Worm (Caenorhabditis elegans) whole organism, mixed stage, embryonic: ENCODE measurements around the gene rga-3.

ENCODE experiments used
- M03D4.4 ChIP-seq: sonication (generic microtip); optimal IDR thresholded peaks from 2 replicates; lab custom pipeline; 2017; ENCODE audit warnings: mild to moderate bottlenecking, missing genetic modification characterization, missing compliant biosample characterization
- bed-3 ChIP-seq: fragments of 200-800 bp; sonication (Bioruptor generic); optimal IDR thresholded peaks from 3 replicates; lab custom pipeline; 2018; ENCODE audit warnings: mild to moderate bottlenecking, missing genetic modification characterization, moderate library complexity, missing compliant biosample characterization
- blmp-1 ChIP-seq: fragments of 150-350 bp; optimal IDR thresholded peaks from 2 replicates; lab custom pipeline; 2014; ENCODE audit warnings: missing biosample characterization, missing genetic modification characterization
- ceh-39 ChIP-seq: fragments of 150-350 bp; optimal IDR thresholded peaks from 2 replicates; lab custom pipeline; 2014; ENCODE audit warnings: missing biosample characterization, missing genetic modification characterization
- cnd-1 ChIP-seq: fragments of 200-800 bp; sonication (Bioruptor generic); optimal IDR thresholded peaks from 2 replicates; lab custom pipeline; 2018; ENCODE audit warnings: mild to moderate bottlenecking, missing genetic modification characterization, missing compliant biosample characterization
- drap-1 ChIP-seq: fragments of 200-800 bp; sonication (Bioruptor generic); optimal IDR thresholded peaks from 3 replicates; lab custom pipeline; 2018; ENCODE audit warnings: mild to moderate bottlenecking, missing genetic modification characterization, missing compliant biosample characterization
- elt-1 ChIP-seq: sonication (generic microtip); optimal IDR thresholded peaks from 2 replicates; lab custom pipeline; 2017; ENCODE audit warnings: missing genetic modification characterization, mild to moderate bottlenecking, missing compliant biosample characterization, antibody characterized with exemption, moderate library complexity, borderline replicate concordance; ENCODE audit not compliant: insufficient read depth
- elt-3 ChIP-seq: fragments of 150-350 bp; optimal IDR thresholded peaks from 2 replicates; lab custom pipeline; 2014; ENCODE audit warnings: missing biosample characterization, missing genetic modification characterization
- flh-1 ChIP-seq: fragments of 200-800 bp; sonication (Bioruptor generic); optimal IDR thresholded peaks from 2 replicates; lab custom pipeline; 2018; ENCODE audit warnings: mild to moderate bottlenecking, missing genetic modification characterization, moderate library complexity, missing compliant biosample characterization
- ham-2 ChIP-seq: fragments of 200-800 bp; sonication (Bioruptor generic); optimal IDR thresholded peaks from 2 replicates; lab custom pipeline; 2018; ENCODE audit warnings: mild to moderate bottlenecking, missing genetic modification characterization, missing compliant biosample characterization
- hlh-1 ChIP-seq: fragments of 150-350 bp; optimal IDR thresholded peaks from 2 replicates; lab custom pipeline; 2014; ENCODE audit warnings: missing biosample characterization, missing genetic modification reagents, missing genetic modification characterization
- lin-13 ChIP-seq: fragments of 150-350 bp; optimal IDR thresholded peaks from 2 replicates; lab custom pipeline; 2014; ENCODE audit warnings: missing biosample characterization, missing genetic modification characterization
- lin-32 ChIP-seq: fragments of 200-800 bp; sonication (Bioruptor generic); optimal IDR thresholded peaks from 2 replicates; lab custom pipeline; 2018; ENCODE audit warnings: mild to moderate bottlenecking, missing genetic modification characterization, missing compliant biosample characterization
- lsy-2 ChIP-seq: fragments of 150-350 bp; optimal IDR thresholded peaks from 2 replicates; lab custom pipeline; 2014; ENCODE audit warnings: missing biosample characterization, missing genetic modification characterization
- mab-5 ChIP-seq: fragments of 150-350 bp; optimal IDR thresholded peaks from 2 replicates; lab custom pipeline; 2014; ENCODE audit warnings: missing biosample characterization, missing genetic modification characterization
- mep-1 ChIP-seq: fragments of 150-350 bp; optimal IDR thresholded peaks from 2 replicates; lab custom pipeline; 2017; ENCODE audit warnings: missing biosample characterization, missing genetic modification reagents, missing genetic modification characterization, inconsistent platforms
- mls-2 ChIP-seq: sonication (generic microtip); optimal IDR thresholded peaks from 2 replicates; lab custom pipeline; 2016; ENCODE audit warnings: mild to moderate bottlenecking, missing genetic modification characterization, moderate library complexity, missing compliant biosample characterization
- nhr-12 ChIP-seq: fragments of 150-350 bp; optimal IDR thresholded peaks from 2 replicates; lab custom pipeline; 2014; ENCODE audit warnings: missing biosample characterization, missing genetic modification characterization
- nhr-2 ChIP-seq: fragments of 150-350 bp; optimal IDR thresholded peaks from 2 replicates; lab custom pipeline; 2014; ENCODE audit warnings: missing biosample characterization, missing genetic modification characterization
- nhr-237 ChIP-seq: fragments of 150-350 bp; optimal IDR thresholded peaks from 2 replicates; lab custom pipeline; 2014; ENCODE audit warnings: missing biosample characterization, missing genetic modification characterization
- nhr-28 ChIP-seq: fragments of 150-350 bp; optimal IDR thresholded peaks from 2 replicates; lab custom pipeline; 2014; ENCODE audit warnings: missing biosample characterization, missing genetic modification characterization
- pha-4 ChIP-seq: fragments of 150-350 bp; optimal IDR thresholded peaks from 2 replicates; lab custom pipeline; 2018; ENCODE audit warnings: missing biosample characterization, missing genetic modification reagents, missing genetic modification characterization
- snpc-4 ChIP-seq: fragments of 150-350 bp; optimal IDR thresholded peaks from 2 replicates; lab custom pipeline; 2014; ENCODE audit warnings: missing biosample characterization, missing genetic modification characterization
- sptf-1 ChIP-seq: sonication (generic microtip); optimal IDR thresholded peaks from 2 replicates; lab custom pipeline; 2017; ENCODE audit warnings: mild to moderate bottlenecking, missing genetic modification characterization, moderate library complexity, missing compliant biosample characterization
- unc-120 ChIP-seq: sonication (generic microtip); optimal IDR thresholded peaks from 2 replicates; lab custom pipeline; 2017; ENCODE audit warnings: missing genetic modification characterization, missing compliant biosample characterization; ENCODE audit not compliant: poor library complexity, severe bottlenecking
- unc-62 ChIP-seq: fragments of 150-350 bp; optimal IDR thresholded peaks from 2 replicates; lab custom pipeline; 2014; ENCODE audit warnings: missing biosample characterization, missing genetic modification reagents, missing genetic modification characterization
- zip-8 ChIP-seq: fragments of 150-350 bp; optimal IDR thresholded peaks from 2 replicates; lab custom pipeline; 2014; ENCODE audit warnings: missing biosample characterization, missing genetic modification characterization
- ztf-11 ChIP-seq: fragments of 150-350 bp; optimal IDR thresholded peaks from 2 replicates; lab custom pipeline; 2014; ENCODE audit warnings: missing biosample characterization, missing genetic modification characterization

The rga-3 gene

ce11 chrV:5722093-5722492 lies 4.4 kb downstream of the rga-3 start:
- TF ChIP-seq flh-1 (GFP tag; lab: Kevin White, UChicago) (no peak), ztf-11 (no peak)

ce11 chrV:5724395-5724794 lies 6.7 kb downstream of the rga-3 start:
- no peak for TF ChIP-seq nhr-2 (tag; lab: Kevin White, UChicago)
- TF ChIP-seq hlh-1 = no peak
- TF ChIP-seq ztf-11 = no peak

- TF ChIP-seq cnd-1 (tag; lab: Kevin White, UChicago) = no peak
- no peak for TF ChIP-seq blmp-1 (tag; lab: Kevin White, UChicago)
- no peak for TF ChIP-seq M03D4.4 (tag; lab: Kevin White, UChicago)
- no peak for TF ChIP-seq hlh-1
These were observed 8.8 kb downstream of the rga-3 start, which contains the start of gene K09H11.4 for ce11 chrV:5726463-5726862. TSS of gene K09H11.4 (minus strand) at chrV:5726563.

ce11 chrV:5730783-5731182 lies 13.1 kb downstream of the rga-3 start, which contains the start of gene K09H11.15:
TSS of gene K09H11.15 (minus strand) at chrV:5730883.
- no peak for TF ChIP-seq pha-4 (tag; lab: Kevin White, UChicago)
- TF ChIP-seq unc-62 = no peak
- TF ChIP-seq mep-1 = no peak
- no peak for TF ChIP-seq nhr-237
- no peak for TF ChIP-seq elt-1
- no peak for TF ChIP-seq nhr-2 (tag; lab: Kevin White, UChicago)
- TF ChIP-seq mab-5 = no peak
- no peak for TF ChIP-seq bed-3 (GFP tag; lab: Kevin White, UChicago)
- TF ChIP-seq unc-120 (tag; lab: Kevin White, UChicago) = no peak
- TF ChIP-seq lin-13 (tag; lab: Kevin White, UChicago) = no peak
- no peak for TF ChIP-seq M03D4.4 (tag; lab: Kevin White, UChicago)
- no peak for TF ChIP-seq mls-2 (tag; lab: Kevin White, UChicago)
- no peak for TF ChIP-seq blmp-1 (tag; lab: Kevin White, UChicago)
- no peak for TF ChIP-seq ham-2
- TF ChIP-seq zip-8 (tag; lab: Kevin White, UChicago) = no peak

ce11 chrV:5736068-5736467 lies 18.4 kb downstream of the rga-3 start, which contains the start of gene K09H11.6:
TSS of gene K09H11.6 (minus strand) at chrV:5736168.
- TF ChIP-seq nhr-28 (tag; lab: Kevin White, UChicago) = no peak
- no peak for TF ChIP-seq M03D4.4 (tag; lab: Kevin White, UChicago)
- TF ChIP-seq ham-2 = no peak
- TF ChIP-seq elt-1 = no peak
- no peak for TF ChIP-seq drap-1 (GFP tag; lab: Kevin White, UChicago)

- TF ChIP-seq mep-1 = no peak
- no peak for TF ChIP-seq drap-1 (GFP tag; lab: Kevin White, UChicago)
- TF ChIP-seq nhr-12 = no peak
- no peak for TF ChIP-seq zip-8 (tag; lab: Kevin White, UChicago)
- no peak for TF ChIP-seq lsy-2 (tag; lab: Kevin White, UChicago)
- TF ChIP-seq nhr-237 = no peak
These were observed 21.8 kb downstream of the rga-3 start for ce11 chrV:5739438-5739837.

- TF ChIP-seq ceh-39 (tag; lab: Kevin White, UChicago) (no peak), hlh-1 (no peak), bed-3 (GFP tag; lab: Kevin White, UChicago) (no peak), mls-2 (tag; lab: Kevin White, UChicago) (no peak), flh-1 (GFP tag; lab: Kevin White, UChicago) (no peak), elt-1 (no peak), nhr-2 (tag; lab: Kevin White, UChicago) (no peak), lsy-2 (tag; lab: Kevin White, UChicago) (no peak), mab-5 (no peak), nhr-12 (no peak), elt-3 (tag; lab: Kevin White, UChicago) (no peak), snpc-4 (tag; lab: Kevin White, UChicago) (no peak), unc-62 (no peak), nhr-237 (no peak), lin-32 (GFP tag; lab: Kevin White, UChicago) (no peak), sptf-1 (tag; lab: Kevin White, UChicago) (no peak), pha-4 (tag; lab: Kevin White, UChicago) (no peak)
These were observed 23.6 kb downstream of the rga-3 start for ce11 chrV:5741237-5741636.
